Worm (Caenorhabditis elegans): ENCODE results near the gene T23F4.2.

The T23F4.2 gene

DNA sequence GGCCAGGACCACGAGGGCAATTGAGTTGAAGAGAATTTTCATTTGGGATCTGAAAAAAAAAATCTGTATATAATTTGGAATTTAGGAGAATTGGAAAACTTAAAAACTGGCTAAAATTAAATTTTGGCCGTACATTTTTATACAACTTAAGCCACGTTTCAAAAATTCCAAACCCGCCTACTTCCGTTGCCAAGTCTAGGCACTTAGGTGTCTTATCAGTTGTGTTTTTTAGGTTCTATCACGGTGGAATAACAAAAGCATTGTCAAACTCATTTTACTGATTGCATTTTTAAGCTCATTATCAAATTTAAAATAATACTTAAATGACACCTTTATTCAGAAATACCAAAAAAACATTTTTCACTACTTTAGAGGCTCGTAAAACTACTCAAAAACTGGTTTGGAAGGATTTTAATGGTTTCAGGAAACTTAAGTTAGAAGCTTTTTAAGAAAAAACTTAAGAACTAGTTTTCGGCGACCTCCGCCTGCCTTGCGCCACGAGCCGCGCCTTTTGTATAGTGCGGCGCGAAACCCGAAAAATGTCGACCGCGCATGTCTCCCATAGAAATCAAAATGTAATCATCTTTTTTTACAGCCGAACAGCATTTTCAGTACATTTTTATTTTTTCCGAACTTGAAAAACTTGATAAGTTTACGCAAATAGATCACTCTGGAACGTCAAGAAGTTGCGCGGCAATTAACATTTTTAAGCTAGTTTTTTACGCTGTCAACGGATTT, 45.2 kb upstream of the T23F4.2 start, which contains the start of gene lips-13:
lips-13 (minus strand) TSS at position 51 of the 738 bp plus-strand sequence.
- TF ChIP-seq lin-40 (tag; optimal IDR thresholded peaks at IDR 0.05) (no peak), snpc-4 (GFP tag; optimal IDR thresholded peaks at IDR 0.05) (peak; percentile 41), snpc-4 (tag; optimal IDR thresholded peaks at IDR 0.05) (peak in 3 of 4 experiments; percentile 45 to 86 (median 86)), hmg-1.2 (GFP tag; IDR thresholded peaks at IDR 0.05) (peak; percentile 46), chd-7 (tag; optimal IDR thresholded peaks at IDR 0.05) (no peak), snpc-1.1 (tag; optimal IDR thresholded peaks at IDR 0.05; ENCODE audit: insufficient read depth) (peak; percentile 46)

DNA sequence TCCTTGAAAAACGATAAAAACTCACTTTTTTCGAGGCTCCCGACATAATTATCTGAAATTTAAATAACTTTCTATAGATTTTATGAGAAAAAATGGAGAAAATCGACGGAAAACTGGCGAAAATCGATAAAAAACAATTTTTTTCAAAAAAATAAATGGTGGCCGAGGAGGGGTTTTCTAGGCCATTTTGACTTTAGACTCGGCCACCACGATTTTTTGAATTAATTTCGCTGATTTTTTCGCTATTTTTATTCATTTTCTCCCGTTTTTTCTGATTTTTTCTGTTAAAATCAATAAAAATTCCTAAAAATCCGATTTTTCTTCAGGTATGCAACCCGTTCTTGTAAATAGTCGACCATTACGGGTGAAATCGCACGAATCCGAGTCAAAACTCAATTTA, 40.2 kb upstream of the T23F4.2 start, which contains the start of the genes sut-1 and eri-3:
sut-1 (minus strand) TSS at position 58 of the 400 bp plus-strand sequence.
eri-3 (plus strand) TSS at position 327 of the 400 bp plus-strand sequence.
- no peak for TF ChIP-seq ama-1 (optimal IDR thresholded peaks at IDR 0.05)
- no peak for TF ChIP-seq ama-1 (GFP tag; optimal IDR thresholded peaks at IDR 0.05)
- TF ChIP-seq hlh-26 (GFP tag; conservative IDR thresholded peaks at IDR 0.05): no peak
- no peak for TF ChIP-seq fkh-3 (tag; optimal IDR thresholded peaks at IDR 0.05)
- no peak for TF ChIP-seq let-526 (GFP tag; IDR thresholded peaks at IDR 0.05)
- no peak for TF ChIP-seq nfya-1 (tag; optimal IDR thresholded peaks at IDR 0.05; ENCODE audit: borderline replicate concordance, insufficient read depth)
- TF ChIP-seq nhr-27 (tag; optimal IDR thresholded peaks at IDR 0.05): no peak
- no peak for TF ChIP-seq C06A6.2 (GFP tag; conservative IDR thresholded peaks at IDR 0.05)
- no peak for TF ChIP-seq C17E4.6 (GFP tag; IDR thresholded peaks at IDR 0.05)
- no peak for TF ChIP-seq K12H6.12 (tag; optimal IDR thresholded peaks at IDR 0.05)
- TF ChIP-seq dox-1 (GFP tag; IDR thresholded peaks at IDR 0.05): no peak
- no peak for TF ChIP-seq lin-35 (GFP tag; optimal IDR thresholded peaks at IDR 0.05)
- no peak for TF ChIP-seq ztf-28 (GFP tag; IDR thresholded peaks at IDR 0.05)

ce11 chrII:1124757-1125156, 38.6 kb upstream of the T23F4.2 start:
- TF ChIP-seq snpc-1.3 (tag; optimal IDR thresholded peaks at IDR 0.05; ENCODE audit: insufficient read depth): no peak
- TF ChIP-seq Y56A3A.18 (GFP tag; IDR thresholded peaks at IDR 0.05): no peak
- peak; percentile 70 for TF ChIP-seq mcd-1 (GFP tag; IDR thresholded peaks at IDR 0.05)
- peak; percentile 26 for TF ChIP-seq lin-54 (GFP tag; optimal IDR thresholded peaks at IDR 0.05)

ce11 chrII:1126472-1126871, 36.9 kb upstream of the T23F4.2 start:
- TF ChIP-seq ztf-3 (GFP tag; optimal IDR thresholded peaks at IDR 0.05) (no peak), bed-1 (GFP tag; IDR thresholded peaks at IDR 0.05) (no peak), mcd-1 (GFP tag; IDR thresholded peaks at IDR 0.05) (peak; percentile 64), T07F8.4 (tag; optimal IDR thresholded peaks at IDR 0.05) (no peak)

DNA sequence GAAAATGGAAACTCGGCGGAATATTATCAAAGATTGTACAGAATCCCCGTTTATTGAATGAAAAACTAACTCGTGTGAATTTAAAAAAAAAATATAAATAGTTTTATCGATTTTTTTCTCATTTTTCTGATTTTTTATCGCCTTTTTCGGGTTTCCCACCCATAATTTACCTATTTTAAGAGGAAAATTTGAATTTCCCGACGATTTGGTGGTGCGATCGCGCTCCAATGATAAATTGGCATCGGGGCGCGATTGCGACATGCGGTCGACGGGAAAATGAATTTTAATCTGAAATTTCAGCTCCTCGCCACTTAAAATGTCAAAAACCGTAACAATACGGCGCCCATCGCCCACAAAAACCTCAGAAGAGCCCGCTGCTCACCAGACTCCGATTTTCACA, 35.7 kb upstream of the T23F4.2 start, which contains the start of gene taf-6.1:
taf-6.1 (plus strand) TSS at position 301 of the 400 bp plus-strand sequence.
- TF ChIP-seq ztf-22 (GFP tag; optimal IDR thresholded peaks at IDR 0.05): no peak
- no peak for TF ChIP-seq aptf-2 (GFP tag; conservative IDR thresholded peaks at IDR 0.05)
- no peak for TF ChIP-seq mel-28 (tag; optimal IDR thresholded peaks at IDR 0.05; ENCODE audit: borderline replicate concordance)
- TF ChIP-seq nhr-120 (GFP tag; IDR thresholded peaks at IDR 0.05): no peak
- no peak for TF ChIP-seq let-607 (tag; optimal IDR thresholded peaks at IDR 0.05)
- TF ChIP-seq F33H1.4 (GFP tag; IDR thresholded peaks at IDR 0.05): no peak
- TF ChIP-seq hlh-26 (GFP tag; conservative IDR thresholded peaks at IDR 0.05): no peak
- no peak for TF ChIP-seq xnd-1 (tag; optimal IDR thresholded peaks at IDR 0.05)
- TF ChIP-seq tlf-1 (GFP tag; optimal IDR thresholded peaks at IDR 0.05): no peak
